Fruit fly (Drosophila melanogaster): ENCODE results near the gene CG31233.

CG31233 gene

dm6 chr3R:21731682-21732081 lies 18.0 kb upstream of the CG31233 start (continued):
- TF ChIP-seq cyc (GFP tag; optimal IDR thresholded peaks at IDR 0.05), result no peak
- TF ChIP-seq CG6163 (GFP tag; IDR thresholded peaks at IDR 0.05), result 0 out of 3 replicates have a peak, but pooled peaks have one; percentile 42
- no peak for TF ChIP-seq dac (GFP tag; optimal IDR thresholded peaks at IDR 0.05)
- TF ChIP-seq CG32006 (GFP tag; optimal IDR thresholded peaks at IDR 0.05), result peak; percentile 73
- TF ChIP-seq acj6 (GFP tag; optimal IDR thresholded peaks at IDR 0.05), result no peak
- TF ChIP-seq CG9139 (GFP tag; optimal IDR thresholded peaks at IDR 0.05), result no peak
- TF ChIP-seq CG4318 (GFP tag; optimal IDR thresholded peaks at IDR 0.05), result peak; percentile 41
- TF ChIP-seq CG31627 (GFP tag; optimal IDR thresholded peaks at IDR 0.05), result no peak
- TF ChIP-seq net (GFP tag; optimal IDR thresholded peaks at IDR 0.05), result no peak
- TF ChIP-seq Met (GFP tag; optimal IDR thresholded peaks at IDR 0.05), result no peak
- TF ChIP-seq spab (GFP tag; optimal IDR thresholded peaks at IDR 0.05), result no peak
- TF ChIP-seq achi (GFP tag; optimal IDR thresholded peaks at IDR 0.05), result peak; percentile 10
- no peak for TF ChIP-seq CG6276 (GFP tag; optimal IDR thresholded peaks at IDR 0.05)
- TF ChIP-seq Eip78C (GFP tag), result peak; percentile 59
- TF ChIP-seq esn (GFP tag; optimal IDR thresholded peaks at IDR 0.05), result no peak
- no peak for TF ChIP-seq CG11902 (GFP tag; optimal IDR thresholded peaks at IDR 0.05)
- no peak for TF ChIP-seq svp (GFP tag)
- TF ChIP-seq Ets21C (GFP tag; optimal IDR thresholded peaks at IDR 0.05), result no peak
- TF ChIP-seq CG15336 (GFP tag; IDR thresholded peaks at IDR 0.05), result peak; percentile 72
- no peak for TF ChIP-seq CG3032 (tag; optimal IDR thresholded peaks at IDR 0.05)
- TF ChIP-seq Hr38 (GFP tag; optimal IDR thresholded peaks at IDR 0.05), result no peak
- TF ChIP-seq dsx (GFP tag; optimal IDR thresholded peaks at IDR 0.05; ENCODE audit: poor library complexity, severe bottlenecking), result peak; percentile 8
- no peak for TF ChIP-seq fkh (GFP tag; optimal IDR thresholded peaks at IDR 0.05)
- no peak for TF ChIP-seq lz (GFP tag; optimal IDR thresholded peaks at IDR 0.05)
- peak; percentile 57; the same call in 2 of the 3 replicates for TF ChIP-seq eg (GFP tag; IDR thresholded peaks at IDR 0.05)
- TF ChIP-seq vri (GFP tag; optimal IDR thresholded peaks at IDR 0.05), result no peak
- no peak for TF ChIP-seq CG16779 (tag; optimal IDR thresholded peaks at IDR 0.05)
- no peak for TF ChIP-seq Sox15 (GFP tag; optimal IDR thresholded peaks at IDR 0.05)
- TF ChIP-seq fd85E (GFP tag; optimal IDR thresholded peaks at IDR 0.05), result no peak
- TF ChIP-seq CG7368 (GFP tag; optimal IDR thresholded peaks at IDR 0.05), result no peak

dm6 chr3R:21732901-21733300 lies 16.8 kb upstream of the CG31233 start:
- peak; percentile 63 for TF ChIP-seq Hr38 (GFP tag; optimal IDR thresholded peaks at IDR 0.05)
- peak; percentile 56 for TF ChIP-seq Hr39 (GFP tag; optimal IDR thresholded peaks at IDR 0.05)
- TF ChIP-seq CG32006 (GFP tag; optimal IDR thresholded peaks at IDR 0.05), result peak; percentile 92
- peak; percentile 9 for TF ChIP-seq CG7368 (GFP tag; optimal IDR thresholded peaks at IDR 0.05)
- TF ChIP-seq dsx (GFP tag; optimal IDR thresholded peaks at IDR 0.05; ENCODE audit: poor library complexity, severe bottlenecking), result peak; percentile 40
- TF ChIP-seq CG8319 (GFP tag; optimal IDR thresholded peaks at IDR 0.05), result no peak
- TF ChIP-seq salr (GFP tag; optimal IDR thresholded peaks at IDR 0.05), result peak in 1 of 2 experiments; percentile 56
- peak; percentile 70 for TF ChIP-seq OdsH (GFP tag; optimal IDR thresholded peaks at IDR 0.05)
- no peak for TF ChIP-seq Blimp-1 (GFP tag; optimal IDR thresholded peaks at IDR 0.05)
- TF ChIP-seq CG4318 (GFP tag; optimal IDR thresholded peaks at IDR 0.05), result peak; percentile 74
- peak; percentile 46 for TF ChIP-seq CG8632 (GFP tag; optimal IDR thresholded peaks at IDR 0.05)
- no peak for TF ChIP-seq CG6854 (GFP tag; optimal IDR thresholded peaks at IDR 0.05)
- TF ChIP-seq ss (GFP tag; optimal IDR thresholded peaks at IDR 0.05), result no peak
- no peak for TF ChIP-seq Eip93F (GFP tag; optimal IDR thresholded peaks at IDR 0.05)
- peak; percentile 34 for TF ChIP-seq lz (GFP tag; optimal IDR thresholded peaks at IDR 0.05)
- TF ChIP-seq Sox14 (GFP tag; optimal IDR thresholded peaks at IDR 0.05), result peak; percentile 51
- no peak for TF ChIP-seq fkh (GFP tag; optimal IDR thresholded peaks at IDR 0.05)
- peak; percentile 46 for TF ChIP-seq CG31627 (GFP tag; optimal IDR thresholded peaks at IDR 0.05)
- peak; percentile 92 for TF ChIP-seq CG15336 (GFP tag; IDR thresholded peaks at IDR 0.05)
- peak; percentile 54 for TF ChIP-seq Eip75B (GFP tag; optimal IDR thresholded peaks at IDR 0.05)
- TF ChIP-seq acj6 (GFP tag; optimal IDR thresholded peaks at IDR 0.05), result peak; percentile 70
- peak; percentile 69 for TF ChIP-seq CG6276 (GFP tag; optimal IDR thresholded peaks at IDR 0.05)
- TF ChIP-seq Eip78C (GFP tag), result peak; percentile 93
- TF ChIP-seq topi (GFP tag; optimal IDR thresholded peaks at IDR 0.05), result peak; percentile 22
- no peak for TF ChIP-seq CG10669 (GFP tag; optimal IDR thresholded peaks at IDR 0.05)
- peak; percentile 95 for TF ChIP-seq Hr4 (GFP tag; optimal IDR thresholded peaks at IDR 0.05)
- TF ChIP-seq Gug (GFP tag; IDR thresholded peaks at IDR 0.05), result peak; percentile 62
- peak; percentile 92 for TF ChIP-seq CG8119 (GFP tag; IDR thresholded peaks at IDR 0.05)
- TF ChIP-seq dac (GFP tag; optimal IDR thresholded peaks at IDR 0.05), result peak; percentile 74
- TF ChIP-seq CG6808 (GFP tag; optimal IDR thresholded peaks at IDR 0.05), result no peak
- TF ChIP-seq Ets96B (tag; optimal IDR thresholded peaks at IDR 0.05), result peak; percentile 40
- TF ChIP-seq Sox15 (GFP tag; optimal IDR thresholded peaks at IDR 0.05), result peak; percentile 28
- TF ChIP-seq CG9139 (GFP tag; optimal IDR thresholded peaks at IDR 0.05), result no peak
- peak; percentile 78 for TF ChIP-seq achi (GFP tag; optimal IDR thresholded peaks at IDR 0.05)
- peak; percentile 87 for TF ChIP-seq CG6163 (GFP tag; IDR thresholded peaks at IDR 0.05)
- peak; percentile 70 for TF ChIP-seq net (GFP tag; optimal IDR thresholded peaks at IDR 0.05)
